Worm (Caenorhabditis elegans) whole organism, L1 larva: ENCODE results near the gene B0222.15.

Experiments used
- ceh-88 ChIP-seq: fragments of 200-800 bp; sonication (Bioruptor generic); IDR thresholded peaks from 2 replicates; pipeline ENCODE4 v1.3.6; 2022; ENCODE audit warnings: missing genetic modification characterization, missing compliant biosample characterization
- dpl-1 ChIP-seq, 3 experiments: fragments of 150-350 bp in 2 of 3; sonication (generic microtip) in 1 of 3; optimal IDR thresholded peaks; 2 replicates each; lab custom pipeline; 2014 to 2017; ENCODE audit warnings: missing biosample characterization in 3 of 3, missing genetic modification characterization in 3 of 3, missing genetic modification reagents in 3 of 3
- fos-1 ChIP-seq: fragments of 150-350 bp; optimal IDR thresholded peaks from 2 replicates; lab custom pipeline; 2014; ENCODE audit warnings: missing biosample characterization, missing genetic modification characterization
- isw-1 ChIP-seq: fragments of 200-800 bp; sonication (Bioruptor generic); IDR thresholded peaks from 2 replicates; pipeline ENCODE4 v1.3.6; 2022; ENCODE audit warnings: missing genetic modification characterization, missing compliant biosample characterization
- lin-13 ChIP-seq: fragments of 150-350 bp; optimal IDR thresholded peaks from 2 replicates; lab custom pipeline; 2014; ENCODE audit warnings: missing biosample characterization, missing genetic modification reagents, missing genetic modification characterization
- lin-39 ChIP-seq: fragments of 150-350 bp; optimal IDR thresholded peaks from 2 replicates; lab custom pipeline; 2014; ENCODE audit warnings: missing biosample characterization, missing genetic modification reagents, missing genetic modification characterization
- nhr-237 ChIP-seq: fragments of 150-350 bp; optimal IDR thresholded peaks from 2 replicates; lab custom pipeline; 2014; ENCODE audit warnings: missing biosample characterization, missing genetic modification characterization
- pqm-1 ChIP-seq: sonication (generic microtip); optimal IDR thresholded peaks from 3 replicates; lab custom pipeline; 2017; ENCODE audit warnings: missing biosample characterization, missing genetic modification characterization
- snpc-4 ChIP-seq: fragments of 150-350 bp; optimal IDR thresholded peaks from 2 replicates; lab custom pipeline; 2014; ENCODE audit warnings: missing biosample characterization, missing genetic modification characterization
- swsn-7 ChIP-seq: sonication (generic microtip); optimal IDR thresholded peaks from 2 replicates; lab custom pipeline; 2016; ENCODE audit warnings: missing genetic modification characterization, missing compliant biosample characterization
- unc-62 ChIP-seq: fragments of 150-350 bp; optimal IDR thresholded peaks from 2 replicates; lab custom pipeline; 2014; ENCODE audit warnings: missing biosample characterization, missing genetic modification reagents, missing genetic modification characterization
- zag-1 ChIP-seq: fragments of 150-350 bp; optimal IDR thresholded peaks from 2 replicates; lab custom pipeline; 2014; ENCODE audit warnings: missing biosample characterization, missing genetic modification characterization

DNA sequence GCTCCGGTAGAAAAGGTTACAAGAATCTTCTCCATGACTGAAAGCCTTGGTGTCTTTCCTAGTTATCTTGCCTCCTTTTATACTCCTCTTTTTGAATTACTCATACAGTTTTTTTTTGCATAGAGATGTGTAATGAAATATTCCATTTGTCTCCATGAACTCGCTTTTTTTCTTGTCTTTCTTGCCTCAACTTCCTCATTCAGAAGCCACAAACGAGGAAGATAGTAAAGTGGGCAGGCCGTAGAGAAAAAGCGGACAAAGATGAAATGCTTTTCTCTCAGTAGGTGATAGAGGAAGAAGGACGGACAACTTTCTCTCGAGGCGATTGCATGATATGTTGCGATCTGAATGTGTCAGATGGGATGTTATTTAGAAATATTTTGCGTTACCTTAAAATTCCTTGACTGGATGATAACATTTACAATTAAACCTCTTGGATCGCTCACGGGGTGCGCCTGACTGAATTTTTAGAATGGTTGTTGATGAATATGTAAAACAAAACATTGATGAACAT lies 6.4 kb upstream of the B0222.15 start, which contains the start of gene col-145:
- TF ChIP-seq unc-62 (GFP tag; lab: Kevin White, UChicago) (no peak), zag-1 (tag; lab: Kevin White, UChicago) (no peak), lin-13 (GFP tag; lab: Kevin White, UChicago) (no peak), swsn-7 (tag; lab: Kevin White, UChicago) (no peak), fos-1 (no peak), ceh-88 (GFP tag; lab: Robert Waterston, UW) (no peak), pqm-1 (tag; lab: Kevin White, UChicago) (no peak), snpc-4 (tag; lab: Kevin White, UChicago) (no peak), dpl-1 (GFP tag; optimal IDR thresholded peaks at IDR 0.05; lab: Kevin White, UChicago) (no peak), isw-1 (GFP tag; lab: Robert Waterston, UW) (no peak), lin-39 (no peak), nhr-237 (tag; lab: Kevin White, UChicago) (no peak)
